Fruit fly (Drosophila melanogaster) Kc167 (cell line): ENCODE data around the gene CG43273.

ENCODE experiments used
- Myc ChIP-seq: fragments of >200 bp; optimal IDR thresholded peaks from 2 replicates; lab custom pipeline; 2017; ENCODE audit warnings: missing external identifiers
- Sin3A ChIP-seq: fragments of >200 bp; optimal IDR thresholded peaks from 2 replicates; lab custom pipeline; 2018; ENCODE audit warnings: missing external identifiers
- h ChIP-seq: fragments of >200 bp; optimal IDR thresholded peaks from 3 replicates; lab custom pipeline; 2018; ENCODE audit warnings: missing external identifiers
- insv ChIP-seq: fragments of >200 bp; optimal IDR thresholded peaks from 3 replicates; lab custom pipeline; 2018; ENCODE audit warnings: missing external identifiers
- psq ChIP-seq: fragments of >200 bp; optimal IDR thresholded peaks from 2 replicates; lab custom pipeline; 2017; ENCODE audit warnings: missing external identifiers
- ttk ChIP-seq: sonication (Bioruptor generic); optimal IDR thresholded peaks from 2 replicates; lab custom pipeline; 2017; ENCODE audit warnings: missing external identifiers

CG43273 gene

dm6 chr3R:24829887-24830351, at the start of gene CG43273, which contains the start of gene Kaz:
TSS of gene CG43273 (plus strand) at chr3R:24830301.
TSS of gene Kaz (minus strand) at chr3R:24829959.
- TF ChIP-seq h (lab: Kevin White, UChicago) (no peak), psq (lab: Kevin White, UChicago) (no peak), Sin3A (no peak), insv (lab: Kevin White, UChicago) (no peak), ttk (lab: Kevin White, UChicago) (no peak), Myc (no peak)

dm6 chr3R:24787042-24787565, 43.0 kb upstream of the CG43273 start, which contains the start of gene CG5805:
TSS of gene CG5805 (minus strand) at chr3R:24787421.
- TF ChIP-seq h (lab: Kevin White, UChicago): no peak
- TF ChIP-seq Myc: no peak
- TF ChIP-seq ttk (lab: Kevin White, UChicago): no peak
- no peak for TF ChIP-seq insv (lab: Kevin White, UChicago)
- TF ChIP-seq psq (lab: Kevin White, UChicago): no peak
- TF ChIP-seq Sin3A: no peak

- TF ChIP-seq psq (lab: Kevin White, UChicago): no peak
- TF ChIP-seq insv (lab: Kevin White, UChicago): no peak
- no peak for TF ChIP-seq Myc
- TF ChIP-seq h (lab: Kevin White, UChicago): no peak
- TF ChIP-seq Sin3A: no peak
- no peak for TF ChIP-seq ttk (lab: Kevin White, UChicago)
Observed at dm6 chr3R:24787734-24788133, 42.4 kb upstream of the CG43273 start, which contains the start of gene Ets96B. TSS of gene Ets96B (plus strand) at chr3R:24788054.

DNA sequence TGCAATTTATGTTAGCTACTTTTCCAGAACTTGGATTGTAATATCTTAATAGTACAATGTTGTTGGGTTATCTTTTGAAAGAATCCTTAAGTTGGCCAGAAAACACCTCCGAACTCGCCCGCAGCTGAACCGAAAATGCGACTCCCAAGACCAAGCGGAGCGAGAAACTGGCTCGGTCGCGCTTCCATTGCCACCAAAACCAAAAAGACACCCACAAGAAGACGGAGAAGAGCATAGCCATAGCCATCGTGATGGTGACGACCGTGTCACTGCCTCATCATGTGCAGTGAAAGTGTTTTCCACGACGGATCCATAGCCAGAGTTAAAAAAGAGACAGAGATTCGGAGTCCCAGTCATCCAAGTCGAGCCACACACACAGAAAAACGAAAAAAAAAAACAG, 40.1 kb upstream of the CG43273 start, which contains the start of gene CG13634:
CG13634 (minus strand) TSS at position 101 of the 400 bp plus-strand sequence.
- TF ChIP-seq psq (lab: Kevin White, UChicago): no peak
- TF ChIP-seq Myc: no peak
- no peak for TF ChIP-seq Sin3A
- no peak for TF ChIP-seq h (lab: Kevin White, UChicago)
- TF ChIP-seq ttk (lab: Kevin White, UChicago): no peak
- TF ChIP-seq insv (lab: Kevin White, UChicago): no peak

DNA sequence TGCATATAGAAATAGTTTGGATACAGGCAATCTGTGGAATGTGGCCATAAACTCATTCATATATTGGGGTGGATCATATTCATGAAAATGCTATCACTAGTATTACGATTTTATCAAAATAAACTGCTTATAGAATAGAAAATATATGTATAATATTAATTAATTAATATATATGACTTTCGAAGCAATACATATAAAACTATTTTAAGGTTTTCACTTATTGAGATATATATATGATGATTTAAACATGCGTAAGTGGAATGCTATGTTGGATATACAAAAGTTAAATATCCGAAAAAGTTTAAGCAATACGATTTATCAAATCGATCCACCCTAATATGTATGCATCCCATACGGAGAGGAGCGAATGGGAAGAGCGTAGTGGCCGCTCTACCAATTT, 31.5 kb upstream of the CG43273 start:
- TF ChIP-seq Myc (no peak), psq (lab: Kevin White, UChicago) (no peak), h (lab: Kevin White, UChicago) (no peak), ttk (lab: Kevin White, UChicago) (no peak)

DNA sequence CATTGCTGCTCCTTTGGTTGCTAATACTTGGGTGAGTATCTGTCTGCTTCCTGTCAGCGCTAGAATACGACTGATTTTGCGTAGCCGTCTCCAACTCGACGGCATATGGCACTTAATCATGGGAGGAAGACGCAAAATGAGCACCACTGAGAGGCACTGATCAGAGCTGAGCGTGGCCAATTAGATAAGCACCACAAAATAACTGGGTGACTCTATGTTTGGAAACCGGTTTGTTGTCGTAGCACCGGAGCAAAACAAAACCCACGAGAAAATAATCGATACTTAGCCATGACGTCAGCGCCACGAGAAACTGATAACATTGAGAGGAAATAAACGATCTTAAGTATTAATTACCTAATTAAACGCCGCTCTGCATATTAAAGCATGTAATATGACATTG, 30.6 kb upstream of the CG43273 start, which contains the start of gene Ude:
Ude (minus strand) TSS at position 166 of the 400 bp plus-strand sequence.
- TF ChIP-seq Myc (no peak), h (lab: Kevin White, UChicago) (no peak), psq (lab: Kevin White, UChicago) (no peak), Sin3A (no peak), ttk (lab: Kevin White, UChicago) (no peak), insv (lab: Kevin White, UChicago) (no peak)

dm6 chr3R:24805048-24805447, 25.1 kb upstream of the CG43273 start, which contains the start of gene polybromo:
TSS of gene polybromo (minus strand) at chr3R:24805259.
- TF ChIP-seq Sin3A (no peak), insv (lab: Kevin White, UChicago) (no peak), ttk (lab: Kevin White, UChicago) (no peak), psq (lab: Kevin White, UChicago) (no peak), Myc (no peak), h (lab: Kevin White, UChicago) (no peak)

DNA sequence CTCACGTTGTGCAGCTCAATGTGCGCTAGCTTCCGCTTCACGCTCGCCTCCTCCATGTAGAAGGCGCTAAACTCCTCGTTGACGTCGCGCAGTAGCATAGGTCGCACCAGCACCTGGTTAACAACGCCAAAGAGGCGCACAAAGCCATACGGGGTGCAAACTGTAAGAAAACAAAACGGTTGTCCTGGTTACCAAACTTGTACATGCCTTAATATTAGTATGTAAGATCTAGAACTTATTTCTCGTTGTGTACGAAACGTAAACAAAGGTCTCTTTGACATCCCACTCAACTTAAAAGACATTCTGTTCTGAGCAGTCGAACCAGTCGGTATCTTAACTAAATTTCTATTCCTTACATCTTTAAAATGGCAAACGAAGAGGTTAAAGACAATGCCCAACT, 22.8 kb upstream of the CG43273 start, which contains the start of gene CG6980:
CG6980 (plus strand) TSS at position 301 of the 400 bp plus-strand sequence.
- no peak for TF ChIP-seq Sin3A
- no peak for TF ChIP-seq Myc

dm6 chr3R:24809576-24810279, 20.4 kb upstream of the CG43273 start:
- TF ChIP-seq Sin3A: no peak
- TF ChIP-seq psq (lab: Kevin White, UChicago): no peak
- TF ChIP-seq h (lab: Kevin White, UChicago): no peak
- TF ChIP-seq insv (lab: Kevin White, UChicago): no peak
- TF ChIP-seq ttk (lab: Kevin White, UChicago): no peak
- TF ChIP-seq Myc: no peak

DNA sequence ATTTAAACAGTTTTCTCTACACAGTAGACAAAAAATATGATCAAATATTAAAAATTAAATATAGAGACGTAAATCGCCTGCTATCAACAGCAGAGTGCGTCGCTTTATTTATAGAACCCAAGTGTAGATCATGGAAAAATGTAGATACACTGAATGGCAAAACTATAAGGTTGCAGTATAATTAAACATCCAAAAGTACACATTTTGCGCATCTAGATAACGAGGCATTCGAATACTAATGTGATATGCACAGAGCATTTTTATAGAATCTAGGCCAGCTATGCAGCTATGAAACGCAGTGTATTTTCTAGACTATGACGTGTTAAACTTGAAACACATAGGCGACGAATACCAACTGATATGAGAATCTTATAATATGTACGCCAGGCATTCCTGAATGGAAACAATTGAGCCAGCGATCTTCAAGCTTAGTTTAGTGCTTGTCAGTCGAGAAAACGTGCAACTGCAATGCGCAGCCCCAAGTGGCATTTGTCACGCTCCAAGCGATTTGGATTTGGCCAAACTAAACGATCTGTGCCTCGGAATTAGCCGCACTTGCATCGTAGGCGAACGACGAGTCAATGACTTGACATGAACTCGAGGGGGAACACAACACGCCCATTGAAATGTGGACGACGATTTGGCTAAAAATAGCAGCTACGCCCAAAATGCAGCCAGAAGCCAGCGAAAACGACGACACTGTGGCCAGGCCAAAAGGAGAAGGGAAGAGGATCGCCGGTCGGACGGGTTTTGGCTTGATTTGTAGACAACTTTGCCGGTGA, 19.1 kb upstream of the CG43273 start:
- TF ChIP-seq h (lab: Kevin White, UChicago) (no peak), Myc (no peak), psq (lab: Kevin White, UChicago) (no peak), Sin3A (no peak), insv (lab: Kevin White, UChicago) (no peak), ttk (lab: Kevin White, UChicago) (no peak)

dm6 chr3R:24812394-24812793, 17.7 kb upstream of the CG43273 start:
- TF ChIP-seq Myc (no peak), h (lab: Kevin White, UChicago) (no peak)
